Worm (Caenorhabditis elegans) whole organism, early embryonic: ENCODE results near the gene adm-4.

ENCODE experiments used
- B0310.2 ChIP-seq: sonication (generic microtip); optimal IDR thresholded peaks from 2 replicates; lab custom pipeline; 2016; ENCODE audit warnings: mild to moderate bottlenecking, missing genetic modification characterization, missing compliant biosample characterization
- F13C5.2 ChIP-seq: sonication (generic microtip); optimal IDR thresholded peaks from 2 replicates; lab custom pipeline; 2017; ENCODE audit warnings: mild to moderate bottlenecking, missing genetic modification characterization, inconsistent platforms, missing compliant biosample characterization
- ama-1 ChIP-seq: fragments of 150-350 bp; optimal IDR thresholded peaks from 2 replicates; lab custom pipeline; 2014
- ets-7 ChIP-seq: sonication (generic microtip); optimal IDR thresholded peaks from 2 replicates; lab custom pipeline; 2016; ENCODE audit warnings: missing genotype, missing genetic modification characterization, missing compliant biosample characterization
- hmbx-1 ChIP-seq: sonication (generic microtip); optimal IDR thresholded peaks from 2 replicates; lab custom pipeline; 2016; ENCODE audit warnings: mild to moderate bottlenecking, missing genetic modification characterization, missing compliant biosample characterization
- hmg-4 ChIP-seq: fragments of 200-800 bp; sonication (Bioruptor generic); optimal IDR thresholded peaks from 2 replicates; lab custom pipeline; 2018; ENCODE audit warnings: mild to moderate bottlenecking, missing genetic modification characterization, missing compliant biosample characterization
- pes-1 ChIP-seq: fragments of 200-800 bp; sonication (Bioruptor generic); IDR thresholded peaks from 2 replicates; pipeline ENCODE4 v1.3.6; 2022; ENCODE audit warnings: missing genetic modification reagents, missing genetic modification characterization, missing compliant biosample characterization
- scrt-1 ChIP-seq: fragments of 200-800 bp; sonication (Bioruptor generic); IDR thresholded peaks from 2 replicates; pipeline ENCODE4 v1.3.6; 2022; ENCODE audit warnings: missing genetic modification characterization, missing compliant biosample characterization
- sea-1 ChIP-seq: fragments of 200-800 bp; sonication (Bioruptor generic); conservative IDR thresholded peaks from 2 replicates; pipeline ENCODE4 v1.3.6; 2022; ENCODE audit warnings: missing genetic modification characterization, missing compliant biosample characterization

- TF ChIP-seq scrt-1 (GFP tag; lab: Robert Waterston, UW) (no peak), ets-7 (tag; lab: Kevin White, UChicago) (no peak), sea-1 (GFP tag; lab: Robert Waterston, UW) (no peak), ama-1 (lab: Kevin White, UChicago) (no peak), pes-1 (GFP tag; lab: Robert Waterston, UW) (no peak), hmbx-1 (no peak), F13C5.2 (tag; lab: Kevin White, UChicago) (peak; percentile 14), B0310.2 (tag; lab: Kevin White, UChicago) (no peak), hmg-4 (peak; percentile 57)
Measured at ce11 chrX:7787885-7788353, 10.2 kb downstream of the adm-4 start, which contains the start of gene ZK154.5.
